Worm (Caenorhabditis elegans) whole organism, L3 larva: ENCODE results near the gene mdt-11.
"Not testable (repeated sequence)": the region's sequence is repeated elsewhere in the genome, so short reads cannot be mapped to it uniquely, and the experiment has no call there.

ENCODE experiments used
- R02D3.7 ChIP-seq: fragments of 150-350 bp; optimal IDR thresholded peaks from 2 replicates; lab custom pipeline; 2014; ENCODE audit warnings: missing biosample characterization, missing genetic modification characterization
- ama-1 ChIP-seq: fragments of 150-350 bp; optimal IDR thresholded peaks from 2 replicates; lab custom pipeline; 2018
- lin-15B ChIP-seq: fragments of 150-350 bp; optimal IDR thresholded peaks from 2 replicates; lab custom pipeline; 2014; ENCODE audit warnings: missing biosample characterization, missing genetic modification characterization
- lin-39 ChIP-seq: fragments of 150-350 bp; optimal IDR thresholded peaks from 2 replicates; lab custom pipeline; 2018; ENCODE audit warnings: missing biosample characterization, missing genetic modification reagents, missing genetic modification characterization

DNA sequence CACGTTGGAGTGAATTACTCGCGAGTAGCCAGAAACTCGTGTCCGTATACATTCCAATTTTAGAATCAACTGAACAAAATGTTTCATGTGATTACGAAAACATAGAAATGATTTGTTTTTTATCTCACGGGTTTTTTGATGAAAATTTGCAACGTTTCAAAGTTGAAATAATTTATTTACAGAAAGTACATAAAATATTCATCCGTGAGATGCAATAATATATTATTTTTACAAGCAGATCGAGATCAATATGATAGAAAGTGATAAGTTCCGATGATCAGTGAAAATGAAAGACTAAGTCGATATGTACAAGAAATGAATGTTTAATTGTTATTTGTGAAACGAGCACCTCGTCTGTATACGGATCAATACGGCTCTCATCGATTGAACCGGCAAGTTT is 40.7 kb upstream of the mdt-11 start, which contains the start of gene C27F2.6:
- not testable (repeated sequence) for TF ChIP-seq lin-15B (tag; lab: Kevin White, UChicago); R02D3.7 (tag; lab: Kevin White, UChicago); ama-1; lin-39
